Worm (Caenorhabditis elegans): ENCODE data around the gene tbx-7.

tbx-7 gene

ce11 chrIII:6046881-6047280 is 18.5 kb upstream of the tbx-7 start, which contains the start of gene tbx-11:
tbx-11 (minus strand) TSS chrIII:6046981.
- TF ChIP-seq ets-7 (tag; optimal IDR thresholded peaks at IDR 0.05) (no peak), pes-1 (GFP tag; IDR thresholded peaks at IDR 0.05) (no peak), scrt-1 (GFP tag; IDR thresholded peaks at IDR 0.05) (no peak), tbx-11 (GFP tag; IDR thresholded peaks at IDR 0.05) (no peak), hmbx-1 (tag; optimal IDR thresholded peaks at IDR 0.05) (no peak), ceh-36 (tag; optimal IDR thresholded peaks at IDR 0.05) (no peak), ama-1 (optimal IDR thresholded peaks at IDR 0.05) (no peak), tra-4 (tag; optimal IDR thresholded peaks at IDR 0.05) (no peak), hmg-4 (GFP tag; optimal IDR thresholded peaks at IDR 0.05) (no peak), tbx-37 (GFP tag; conservative IDR thresholded peaks at IDR 0.05) (no peak), F13C5.2 (tag; optimal IDR thresholded peaks at IDR 0.05) (no peak), B0310.2 (tag; optimal IDR thresholded peaks at IDR 0.05) (no peak), aly-1 (tag; optimal IDR thresholded peaks at IDR 0.05) (no peak), flt-1 (GFP tag; IDR thresholded peaks at IDR 0.05) (no peak), sea-1 (GFP tag; conservative IDR thresholded peaks at IDR 0.05) (no peak), ceh-13 (GFP tag; optimal IDR thresholded peaks at IDR 0.05) (no peak), hnd-1 (tag; optimal IDR thresholded peaks at IDR 0.05) (no peak)

DNA sequence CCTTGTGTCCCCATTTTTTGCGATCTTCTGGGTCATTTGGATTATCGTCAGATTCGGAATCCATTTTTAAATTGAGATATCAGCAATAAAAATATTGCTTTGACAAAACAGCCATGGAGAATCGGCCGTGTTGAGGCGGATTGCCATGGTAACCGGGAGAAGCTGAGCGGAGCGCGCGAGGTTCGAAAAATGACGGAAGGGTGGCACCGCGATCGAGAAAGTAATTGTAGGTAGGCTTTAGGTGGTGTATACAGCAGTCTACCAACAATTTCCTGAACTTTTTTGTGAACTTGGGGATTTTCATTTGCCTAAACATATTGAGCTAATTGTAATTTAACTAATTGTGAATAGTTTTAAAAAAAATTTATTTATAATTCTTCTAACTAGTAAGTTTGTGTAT is 11.0 kb upstream of the tbx-7 start, which contains the start of gene ift-139:
Gene ift-139 (minus strand): TSS at position 101 of the 400 bp plus-strand sequence.
- TF ChIP-seq hmbx-1 (tag; optimal IDR thresholded peaks at IDR 0.05) (no peak), B0310.2 (tag; optimal IDR thresholded peaks at IDR 0.05) (no peak), hmg-4 (GFP tag; optimal IDR thresholded peaks at IDR 0.05) (no peak), ets-7 (tag; optimal IDR thresholded peaks at IDR 0.05) (no peak)

DNA sequence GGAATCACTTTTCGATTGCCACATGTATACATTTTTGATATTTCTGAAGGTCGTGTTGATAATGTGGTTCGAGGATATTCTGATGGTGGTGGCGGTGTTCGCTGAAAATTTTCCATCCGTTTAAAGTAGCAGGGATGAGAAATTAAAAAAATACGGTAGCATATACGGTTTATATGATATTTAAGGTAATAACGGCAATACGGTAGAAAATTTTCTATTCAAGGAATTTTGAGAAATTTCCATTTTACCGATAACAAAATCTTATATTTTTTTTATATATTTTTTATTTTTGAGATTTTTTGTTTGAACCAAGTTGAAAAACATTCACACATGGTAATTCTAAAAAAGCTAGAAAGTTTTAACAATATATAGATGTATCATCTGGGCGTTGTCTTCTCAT is 2.2 kb upstream of the tbx-7 start, which contains the start of gene ZK328.6:
Gene ZK328.6 (minus strand): TSS at position 101 of the 400 bp plus-strand sequence.
- TF ChIP-seq ceh-13 (GFP tag; optimal IDR thresholded peaks at IDR 0.05) (no peak), ceh-36 (tag; optimal IDR thresholded peaks at IDR 0.05) (no peak), F13C5.2 (tag; optimal IDR thresholded peaks at IDR 0.05) (no peak), aly-1 (tag; optimal IDR thresholded peaks at IDR 0.05) (no peak), tbx-37 (GFP tag; conservative IDR thresholded peaks at IDR 0.05) (no peak), pes-1 (GFP tag; IDR thresholded peaks at IDR 0.05) (no peak)

DNA sequence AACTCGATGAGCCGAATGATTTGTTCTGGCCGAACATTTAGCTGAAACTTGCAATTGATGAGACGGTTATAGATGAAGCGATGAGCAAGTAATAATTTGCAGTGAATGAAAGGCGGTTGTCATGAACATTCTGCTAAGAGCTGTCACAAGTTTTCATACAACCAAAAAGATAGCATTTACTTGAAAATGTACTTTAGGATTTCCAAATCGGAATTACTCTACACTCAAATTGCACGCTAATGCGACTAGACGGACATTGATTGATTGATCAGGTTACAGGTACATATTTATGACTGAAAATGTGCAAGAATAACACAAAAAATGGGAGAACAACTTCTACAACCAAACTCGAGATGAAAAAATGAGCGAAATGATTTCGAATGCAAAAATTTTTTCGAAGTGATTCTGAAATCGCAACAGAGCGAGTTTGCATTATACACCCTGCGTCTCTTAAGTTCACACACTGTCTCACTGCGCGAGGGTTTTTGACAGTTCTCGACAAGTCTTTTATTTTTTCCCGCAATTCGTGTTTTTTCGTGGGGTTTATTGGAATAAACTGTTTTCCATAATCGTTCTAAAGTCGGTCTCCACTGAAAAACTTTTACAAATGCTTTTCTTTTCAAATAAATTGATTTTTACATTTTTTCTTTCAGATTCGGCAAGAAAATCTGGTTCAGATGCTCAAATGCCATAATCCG is 8.7 kb downstream of the tbx-7 start, which contains the start of the genes npp-10 and cyk-3:
Gene npp-10 (minus strand): TSS at position 51 of the 698 bp plus-strand sequence.
Gene cyk-3 (plus strand): TSS at position 648 of the 698 bp plus-strand sequence.
- TF ChIP-seq ets-7 (tag; optimal IDR thresholded peaks at IDR 0.05) (no peak), tbx-11 (GFP tag; IDR thresholded peaks at IDR 0.05) (0 out of 2 replicates have a peak, but pooled peaks have one; percentile 35)

- no peak for TF ChIP-seq hmg-4 (GFP tag; optimal IDR thresholded peaks at IDR 0.05)
- no peak for TF ChIP-seq aly-1 (tag; optimal IDR thresholded peaks at IDR 0.05)
- no peak for TF ChIP-seq tra-4 (tag; optimal IDR thresholded peaks at IDR 0.05)
- no peak for TF ChIP-seq scrt-1 (GFP tag; IDR thresholded peaks at IDR 0.05)
- no peak for TF ChIP-seq tbx-11 (GFP tag; IDR thresholded peaks at IDR 0.05)
- TF ChIP-seq tbx-37 (GFP tag; conservative IDR thresholded peaks at IDR 0.05): no peak
- TF ChIP-seq ceh-13 (GFP tag; optimal IDR thresholded peaks at IDR 0.05): no peak
- TF ChIP-seq F13C5.2 (tag; optimal IDR thresholded peaks at IDR 0.05): no peak
- no peak for TF ChIP-seq ama-1 (optimal IDR thresholded peaks at IDR 0.05)
- TF ChIP-seq hnd-1 (tag; optimal IDR thresholded peaks at IDR 0.05): no peak
- TF ChIP-seq sea-1 (GFP tag; conservative IDR thresholded peaks at IDR 0.05): no peak
- TF ChIP-seq pes-1 (GFP tag; IDR thresholded peaks at IDR 0.05): no peak
- no peak for TF ChIP-seq hmbx-1 (tag; optimal IDR thresholded peaks at IDR 0.05)
- no peak for TF ChIP-seq flt-1 (GFP tag; IDR thresholded peaks at IDR 0.05)
Measured at ce11 chrIII:6011310-6011709, 17.0 kb downstream of the tbx-7 start.

DNA sequence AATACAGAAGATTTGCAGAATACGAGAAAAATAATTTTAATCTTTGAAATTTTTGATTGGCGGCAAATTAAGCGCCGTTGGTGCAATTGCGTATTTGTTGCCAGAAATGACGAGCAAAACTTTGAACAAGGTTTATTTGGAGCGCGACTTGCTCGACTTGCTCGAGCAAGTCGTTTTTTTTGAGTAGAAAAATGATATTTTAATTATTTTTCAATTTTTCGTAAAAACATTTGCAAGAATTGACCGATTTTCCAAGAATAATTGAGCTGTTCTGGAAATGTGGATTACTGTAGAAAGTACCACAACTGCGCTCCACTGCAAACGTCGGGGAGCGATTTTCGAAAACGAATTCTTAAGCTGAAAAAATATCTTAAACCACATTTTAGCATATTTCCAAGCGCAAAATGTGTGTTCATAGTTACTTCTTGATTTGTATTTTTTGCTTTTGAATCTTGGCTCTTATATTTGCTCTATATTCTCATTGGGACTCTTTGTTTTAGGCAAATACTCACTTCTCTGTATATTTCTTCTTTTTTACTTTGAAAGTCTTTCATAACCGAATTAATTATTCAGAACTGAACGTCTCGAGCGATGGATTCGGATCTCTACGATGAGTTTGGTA is 19.2 kb downstream of the tbx-7 start, which contains the start of the genes gcna-1 and eftu-2:
Gene gcna-1 (minus strand): TSS at position 96 of the 622 bp plus-strand sequence.
Gene eftu-2 (plus strand): TSS at position 572 of the 622 bp plus-strand sequence.
- TF ChIP-seq tbx-37 (GFP tag; conservative IDR thresholded peaks at IDR 0.05): no peak
- no peak for TF ChIP-seq flt-1 (GFP tag; IDR thresholded peaks at IDR 0.05)
- no peak for TF ChIP-seq tra-4 (tag; optimal IDR thresholded peaks at IDR 0.05)
- TF ChIP-seq tbx-11 (GFP tag; IDR thresholded peaks at IDR 0.05): no peak

DNA sequence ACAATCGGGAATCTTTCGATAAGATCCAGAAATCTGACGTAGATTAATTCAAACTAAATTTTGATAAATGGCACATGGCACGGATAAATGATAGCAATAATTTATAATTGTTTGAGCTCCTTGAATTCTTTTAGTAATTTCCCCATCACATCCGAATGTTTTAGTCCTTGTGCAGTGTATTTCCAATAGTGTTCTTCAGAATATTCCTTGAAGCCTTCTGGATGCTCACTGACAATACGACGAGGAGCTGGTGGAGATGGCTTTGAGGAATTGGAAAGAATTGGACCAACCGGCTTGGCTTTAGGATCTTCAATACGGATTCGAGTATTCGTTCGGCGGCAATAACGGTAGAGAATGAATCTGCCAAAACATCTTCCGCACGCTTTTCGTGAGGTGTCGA is 21.9 kb downstream of the tbx-7 start:
- TF ChIP-seq tbx-37 (GFP tag; conservative IDR thresholded peaks at IDR 0.05): no peak
- no peak for TF ChIP-seq aly-1 (tag; optimal IDR thresholded peaks at IDR 0.05)
- TF ChIP-seq pes-1 (GFP tag; IDR thresholded peaks at IDR 0.05): no peak
- no peak for TF ChIP-seq ama-1 (optimal IDR thresholded peaks at IDR 0.05)
- no peak for TF ChIP-seq F13C5.2 (tag; optimal IDR thresholded peaks at IDR 0.05)
- no peak for TF ChIP-seq B0310.2 (tag; optimal IDR thresholded peaks at IDR 0.05)
- TF ChIP-seq ceh-36 (tag; optimal IDR thresholded peaks at IDR 0.05): no peak
- no peak for TF ChIP-seq ets-7 (tag; optimal IDR thresholded peaks at IDR 0.05)
- TF ChIP-seq scrt-1 (GFP tag; IDR thresholded peaks at IDR 0.05): no peak
- no peak for TF ChIP-seq hnd-1 (tag; optimal IDR thresholded peaks at IDR 0.05)

ce11 chrIII:6002024-6002423 is 26.3 kb downstream of the tbx-7 start:
- no peak for TF ChIP-seq scrt-1 (GFP tag; IDR thresholded peaks at IDR 0.05)
- TF ChIP-seq ets-7 (tag; optimal IDR thresholded peaks at IDR 0.05): no peak
- no peak for TF ChIP-seq flt-1 (GFP tag; IDR thresholded peaks at IDR 0.05)
- no peak for TF ChIP-seq tbx-37 (GFP tag; conservative IDR thresholded peaks at IDR 0.05)
- no peak for TF ChIP-seq ama-1 (optimal IDR thresholded peaks at IDR 0.05)
- TF ChIP-seq sea-1 (GFP tag; conservative IDR thresholded peaks at IDR 0.05): no peak

All from whole organism, early embryonic.